Fruit fly (Drosophila melanogaster) Kc167 (cell line): ENCODE results near the gene CG14855.

Experiments used
- Myc ChIP-seq: fragments of >200 bp; optimal IDR thresholded peaks from 2 replicates; lab custom pipeline; 2017; ENCODE audit warnings: missing external identifiers
- Sin3A ChIP-seq: fragments of >200 bp; optimal IDR thresholded peaks from 2 replicates; lab custom pipeline; 2018; ENCODE audit warnings: missing external identifiers
- h ChIP-seq: fragments of >200 bp; optimal IDR thresholded peaks from 3 replicates; lab custom pipeline; 2018; ENCODE audit warnings: missing external identifiers
- insv ChIP-seq: fragments of >200 bp; optimal IDR thresholded peaks from 3 replicates; lab custom pipeline; 2018; ENCODE audit warnings: missing external identifiers
- psq ChIP-seq: fragments of >200 bp; optimal IDR thresholded peaks from 2 replicates; lab custom pipeline; 2017; ENCODE audit warnings: missing external identifiers
- ttk ChIP-seq: sonication (Bioruptor generic); optimal IDR thresholded peaks from 2 replicates; lab custom pipeline; 2017; ENCODE audit warnings: missing external identifiers

DNA sequence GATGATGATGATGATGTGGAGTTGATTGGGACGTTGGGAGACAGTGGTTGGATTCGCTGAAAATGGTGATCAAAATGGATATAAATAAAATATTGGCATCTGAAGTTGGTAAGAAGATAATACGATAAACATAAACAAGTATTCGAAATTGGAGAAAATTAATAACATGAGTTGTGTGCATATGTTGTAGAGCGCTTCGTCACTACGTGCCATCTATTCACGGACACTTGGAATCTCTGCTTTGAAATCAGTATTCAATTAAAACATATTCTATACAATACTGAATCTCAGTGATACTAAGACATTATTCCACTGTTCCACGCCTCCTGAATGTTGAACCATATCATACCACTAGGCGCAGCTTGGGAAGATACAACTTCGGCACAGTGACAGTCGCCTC lies 10.8 kb upstream of the CG14855 start:
- TF ChIP-seq psq (lab: Kevin White, UChicago) (no peak), Sin3A (no peak), Myc (lab: Kevin White, UChicago) (no peak), h (no peak), ttk (lab: Kevin White, UChicago) (no peak), insv (lab: Kevin White, UChicago) (no peak)
